Worm (Caenorhabditis elegans): Measurements from ENCODE around the gene trf-1.

Gene trf-1

DNA sequence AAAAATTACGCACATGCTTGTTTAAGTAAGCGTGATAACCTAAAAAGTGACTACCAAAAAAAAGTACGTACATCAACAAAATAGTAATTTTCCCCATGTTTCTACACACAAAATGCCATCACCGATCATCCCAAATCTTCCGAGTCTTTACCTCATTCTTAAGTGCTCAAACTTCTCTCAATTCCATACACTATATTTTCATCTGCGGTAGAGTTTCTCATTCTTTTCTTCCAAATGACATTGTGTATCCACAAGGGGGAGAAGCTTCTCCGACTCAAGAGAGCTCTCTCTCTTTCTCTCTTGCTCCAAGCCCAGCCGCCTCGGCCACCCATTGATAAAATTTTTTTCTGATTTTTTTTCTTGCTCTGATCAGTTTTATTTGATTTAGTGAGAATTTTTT lies 20.8 kb upstream of the trf-1 start, which contains the start of gene myo-6:
myo-6 (plus strand) TSS at position 301 of the 400 bp plus-strand sequence.
- TF ChIP-seq lin-1 (GFP tag; IDR thresholded peaks at IDR 0.05) (no peak), dmd-9 (GFP tag; IDR thresholded peaks at IDR 0.05) (no peak), pha-4 (GFP tag; IDR thresholded peaks at IDR 0.05) (0 out of 2 replicates have a peak, but pooled peaks have one; percentile 25), pha-4 (tag; optimal IDR thresholded peaks at IDR 0.05) (no peak), unc-130 (GFP tag; optimal IDR thresholded peaks at IDR 0.05) (no peak)

ce11 chrIII:13411202-13411601 lies 19.1 kb upstream of the trf-1 start:
- TF ChIP-seq ztf-11 (tag; optimal IDR thresholded peaks at IDR 0.05) (no peak), lin-39 (tag; optimal IDR thresholded peaks at IDR 0.05) (no peak), jun-1 (tag; optimal IDR thresholded peaks at IDR 0.05) (no peak), hlh-30 (tag; optimal IDR thresholded peaks at IDR 0.05; ENCODE audit: insufficient read depth) (no peak), spr-1 (tag; optimal IDR thresholded peaks at IDR 0.05) (peak; percentile 9), hmg-1.1 (GFP tag; IDR thresholded peaks at IDR 0.05) (no peak), pha-4 (GFP tag; IDR thresholded peaks at IDR 0.05) (0 out of 2 replicates have a peak, but pooled peaks have one; percentile 31), pha-4 (tag; optimal IDR thresholded peaks at IDR 0.05) (no peak), duxl-1 (tag; optimal IDR thresholded peaks at IDR 0.05; ENCODE audit: poor library complexity) (no peak), dmd-9 (GFP tag; IDR thresholded peaks at IDR 0.05) (no peak), F44E2.7 (GFP tag; IDR thresholded peaks at IDR 0.05) (peak; percentile 59; the same call in 1 of the 2 replicates), ZK337.2 (GFP tag; IDR thresholded peaks at IDR 0.05) (no peak), Y48G9A.11 (GFP tag; IDR thresholded peaks at IDR 0.05) (peak; percentile 24; the same call in 1 of the 2 replicates), mdl-1 (tag; optimal IDR thresholded peaks at IDR 0.05) (no peak), lir-3 (tag; optimal IDR thresholded peaks at IDR 0.05) (no peak), nhr-10 (tag; optimal IDR thresholded peaks at IDR 0.05) (no peak), Y75B8A.6 (GFP tag; IDR thresholded peaks at IDR 0.05) (0 out of 2 replicates have a peak, but pooled peaks have one; percentile 28), egl-43 (GFP tag; IDR thresholded peaks at IDR 0.05) (no peak; the same call in 1 of the 2 replicates), zag-1 (tag; optimal IDR thresholded peaks at IDR 0.05) (no peak), spr-3 (GFP tag; optimal IDR thresholded peaks at IDR 0.05) (peak; percentile 28), dpl-1 (GFP tag; optimal IDR thresholded peaks at IDR 0.05) (no peak), F37D6.2 (tag; optimal IDR thresholded peaks at IDR 0.05) (no peak), zfp-2 (tag; optimal IDR thresholded peaks at IDR 0.05) (no peak), vab-7 (GFP tag; IDR thresholded peaks at IDR 0.05) (peak; percentile 62; the same call in 1 of the 2 replicates), snpc-1.2 (GFP tag; IDR thresholded peaks at IDR 0.05) (0 out of 2 replicates have a peak, but pooled peaks have one; percentile 33), nhr-102 (tag; optimal IDR thresholded peaks at IDR 0.05) (no peak), fkh-10 (GFP tag; optimal IDR thresholded peaks at IDR 0.05) (no peak), gei-8 (GFP tag; optimal IDR thresholded peaks at IDR 0.05) (no peak), ceh-28 (tag; optimal IDR thresholded peaks at IDR 0.05) (no peak), tag-97 (GFP tag; IDR thresholded peaks at IDR 0.05) (no peak), nhr-77 (tag; optimal IDR thresholded peaks at IDR 0.05) (no peak), unc-130 (GFP tag; optimal IDR thresholded peaks at IDR 0.05) (no peak), nhr-11 (tag; optimal IDR thresholded peaks at IDR 0.05) (no peak), nhr-6 (tag; optimal IDR thresholded peaks at IDR 0.05) (no peak), T20F7.1 (GFP tag; optimal IDR thresholded peaks at IDR 0.05) (no peak), mxl-3 (GFP tag; optimal IDR thresholded peaks at IDR 0.05) (no peak), T26A8.4 (GFP tag; IDR thresholded peaks at IDR 0.05) (0 out of 2 replicates have a peak, but pooled peaks have one; percentile 30), egl-27 (tag; optimal IDR thresholded peaks at IDR 0.05) (no peak), ceh-20 (GFP tag; IDR thresholded peaks at IDR 0.05) (no peak), ZK546.5 (tag; optimal IDR thresholded peaks at IDR 0.05) (no peak), zip-11 (GFP tag; IDR thresholded peaks at IDR 0.05) (no peak), nhr-111 (GFP tag; optimal IDR thresholded peaks at IDR 0.05) (no peak), ceh-32 (tag; optimal IDR thresholded peaks at IDR 0.05; ENCODE audit: poor library complexity) (no peak), snpc-4 (tag; optimal IDR thresholded peaks at IDR 0.05) (no peak), zip-2 (tag; optimal IDR thresholded peaks at IDR 0.05) (peak; percentile 3), php-3 (GFP tag; IDR thresholded peaks at IDR 0.05) (no peak), madf-5 (GFP tag; IDR thresholded peaks at IDR 0.05) (no peak), ceh-62 (tag; optimal IDR thresholded peaks at IDR 0.05) (no peak)
